Fruit fly (Drosophila melanogaster) whole organism, embryonic: ENCODE data around the gene mask.

Experiments used
- Aef1 ChIP-seq: fragments of 200-800 bp; sonication (Bioruptor generic); IDR thresholded peaks from 3 replicates; pipeline ENCODE4 v1.3.6; 2022; ENCODE audit warnings: missing biosample characterization, missing genetic modification characterization
- CG11456 ChIP-seq: fragments of 200-800 bp; sonication (Bioruptor generic); IDR thresholded peaks from 3 replicates; pipeline ENCODE4 v1.3.6; 2022; ENCODE audit warnings: missing biosample characterization, missing genetic modification characterization
- CG11560 ChIP-seq: fragments of 200-800 bp; sonication (Bioruptor generic); IDR thresholded peaks from 3 replicates; pipeline ENCODE4 v1.3.6; 2022; ENCODE audit warnings: missing biosample characterization, missing genetic modification characterization
- CG13775 ChIP-seq: fragments of 200-800 bp; sonication (Bioruptor generic); optimal IDR thresholded peaks from 3 replicates; lab custom pipeline; 2017; ENCODE audit warnings: missing biosample characterization, mild to moderate bottlenecking, missing genetic modification characterization
- CG15011 ChIP-seq: fragments of 200-800 bp; sonication (Bioruptor generic); optimal IDR thresholded peaks from 3 replicates; lab custom pipeline; 2018; ENCODE audit warnings: missing biosample characterization, mild to moderate bottlenecking, missing genetic modification characterization
- CG15601 ChIP-seq: fragments of 200-800 bp; sonication (Bioruptor generic); optimal IDR thresholded peaks from 3 replicates; lab custom pipeline; 2019; ENCODE audit warnings: missing biosample characterization, mild to moderate bottlenecking, missing genetic modification characterization, moderate library complexity
- CG16779 ChIP-seq: fragments of 200-800 bp; sonication (Bioruptor generic); IDR thresholded peaks from 2 replicates; pipeline ENCODE4 v1.3.6; 2022; ENCODE audit warnings: missing biosample characterization, missing genetic modification characterization
- CG17186 ChIP-seq: fragments of 200-800 bp; sonication (Bioruptor generic); optimal IDR thresholded peaks from 3 replicates; lab custom pipeline; 2017; ENCODE audit warnings: missing biosample characterization, missing genetic modification reagents, missing genetic modification characterization
- CG17385 ChIP-seq: fragments of 200-800 bp; sonication (Bioruptor generic); optimal IDR thresholded peaks from 3 replicates; lab custom pipeline; 2018; ENCODE audit warnings: missing biosample characterization, mild to moderate bottlenecking, missing genetic modification characterization
- CG2116 ChIP-seq: fragments of 200-800 bp; sonication (Bioruptor generic); optimal IDR thresholded peaks from 3 replicates; lab custom pipeline; 2018; ENCODE audit warnings: missing biosample characterization, mild to moderate bottlenecking, missing genetic modification characterization
- CG2129 ChIP-seq: fragments of 200-800 bp; sonication (Bioruptor generic); IDR thresholded peaks from 2 replicates; pipeline ENCODE4 v1.3.6; 2022; ENCODE audit warnings: missing biosample characterization, missing genetic modification characterization; ENCODE audit not compliant: partially characterized antibody
- CG31441 ChIP-seq: fragments of 200-800 bp; sonication (Bioruptor generic); IDR thresholded peaks from 2 replicates; pipeline ENCODE4 v1.3.6; 2022; ENCODE audit warnings: missing biosample characterization, missing genetic modification characterization
- CG6689 ChIP-seq: fragments of 200-800 bp; sonication (Bioruptor generic); IDR thresholded peaks from 2 replicates; pipeline ENCODE4 v1.3.6; 2022; ENCODE audit warnings: missing biosample characterization, missing genetic modification characterization
- CG7372 ChIP-seq: fragments of 200-800 bp; sonication (Bioruptor generic); IDR thresholded peaks from 2 replicates; pipeline ENCODE4 v1.3.6; 2022; ENCODE audit warnings: missing biosample characterization, missing genetic modification characterization
- CG9727 ChIP-seq: fragments of 200-800 bp; sonication (Bioruptor generic); optimal IDR thresholded peaks from 3 replicates; lab custom pipeline; 2017; ENCODE audit warnings: missing biosample characterization, mild to moderate bottlenecking, missing genetic modification characterization
- CkIIα-i1 ChIP-seq: fragments of 200-800 bp; sonication (Bioruptor generic); IDR thresholded peaks from 2 replicates; pipeline ENCODE4 v1.3.6; 2022; ENCODE audit warnings: missing biosample characterization, missing genetic modification characterization
- Ets65A ChIP-seq: fragments of 200-800 bp; sonication (Bioruptor generic); peaks from one replicate; lab custom pipeline; 2016; ENCODE audit warnings: missing biosample characterization, missing genetic modification characterization
- GATAe ChIP-seq: fragments of 200-800 bp; sonication (Bioruptor generic); conservative IDR thresholded peaks from 2 replicates; pipeline ENCODE4 v1.3.6; 2022; ENCODE audit warnings: missing biosample characterization, missing genetic modification characterization
- Med ChIP-seq: fragments of 200-800 bp; sonication (Bioruptor generic); peaks from one replicate; lab custom pipeline; 2016; ENCODE audit warnings: missing biosample characterization, missing genetic modification characterization, mild to moderate bottlenecking, inconsistent platforms, moderate library complexity
- Myb ChIP-seq: fragments of 200-800 bp; sonication (Bioruptor generic); optimal IDR thresholded peaks from 2 replicates; lab custom pipeline; 2016; ENCODE audit warnings: missing biosample characterization, missing genetic modification characterization
- PHDP ChIP-seq: fragments of 200-800 bp; sonication (Bioruptor generic); optimal IDR thresholded peaks from 3 replicates; lab custom pipeline; 2018; ENCODE audit warnings: missing biosample characterization, mild to moderate bottlenecking, missing genetic modification characterization, moderate library complexity
- Pdp1 ChIP-seq, 2 experiments: fragments of 200-800 bp; sonication (Bioruptor generic); optimal IDR thresholded peaks; 3 replicates each; lab custom pipeline; 2016; ENCODE audit warnings: missing biosample characterization in 2 of 2, missing genetic modification characterization in 2 of 2, mild to moderate bottlenecking in 1 of 2, moderate library complexity in 1 of 2
- Side ChIP-seq: fragments of 200-800 bp; sonication (Bioruptor generic); optimal IDR thresholded peaks from 2 replicates; lab custom pipeline; 2016; ENCODE audit warnings: missing biosample characterization, missing genetic modification characterization
- ac ChIP-seq: fragments of 200-800 bp; sonication (Bioruptor generic); optimal IDR thresholded peaks from 3 replicates; lab custom pipeline; 2017; ENCODE audit warnings: missing biosample characterization, mild to moderate bottlenecking, missing genetic modification characterization
- ash1 ChIP-seq: fragments of 200-800 bp; sonication (Bioruptor generic); optimal IDR thresholded peaks from 2 replicates; lab custom pipeline; 2018; ENCODE audit warnings: missing biosample characterization, mild to moderate bottlenecking, missing genetic modification characterization
- cwo ChIP-seq: fragments of 200-800 bp; sonication (Bioruptor generic); optimal IDR thresholded peaks from 3 replicates; lab custom pipeline; 2017; ENCODE audit warnings: missing biosample characterization, missing genetic modification characterization, mild to moderate bottlenecking, moderate library complexity, missing genetic modification reagents
- fd3F ChIP-seq: fragments of 200-800 bp; sonication (Bioruptor generic); optimal IDR thresholded peaks from 2 replicates; lab custom pipeline; 2018; ENCODE audit warnings: missing biosample characterization, mild to moderate bottlenecking, missing genetic modification characterization, moderate library complexity
- fu2 ChIP-seq: fragments of 200-800 bp; sonication (Bioruptor generic); optimal IDR thresholded peaks from 2 replicates; lab custom pipeline; 2016; ENCODE audit warnings: missing biosample characterization, missing genetic modification characterization
- gfzf ChIP-seq: fragments of 200-800 bp; sonication (Bioruptor generic); optimal IDR thresholded peaks from 2 replicates; lab custom pipeline; 2016; ENCODE audit warnings: missing biosample characterization, mild to moderate bottlenecking, missing genetic modification characterization, moderate library complexity
- gt ChIP-seq: fragments of 200-800 bp; sonication (Bioruptor generic); IDR thresholded peaks from 2 replicates; pipeline ENCODE4 v1.3.6; 2022; ENCODE audit warnings: missing biosample characterization, missing genetic modification characterization
- mam ChIP-seq: fragments of 200-800 bp; sonication (Bioruptor generic); optimal IDR thresholded peaks from 3 replicates; lab custom pipeline; 2016; ENCODE audit warnings: missing biosample characterization, missing genetic modification characterization
- nerfin-2 ChIP-seq: fragments of 200-800 bp; sonication (Bioruptor generic); IDR thresholded peaks from 2 replicates; pipeline ENCODE4 v1.3.6; 2022; ENCODE audit warnings: missing biosample characterization, missing genetic modification characterization; ENCODE audit not compliant: partially characterized antibody
- prd ChIP-seq, 3 experiments: fragments of >200 bp in 2 of 3; fragments of 200-800 bp in 1 of 3; sonication (Bioruptor generic) in 1 of 3; optimal IDR thresholded peaks in 2 of 3; IDR thresholded peaks in 1 of 3; 2 replicates in 2 of 3; 3 replicates in 1 of 3; pipeline versions ENCODE4 v1.3.6 to Lab custom; 2017 to 2022; ENCODE audit warnings: missing biosample characterization in 1 of 3, missing genetic modification characterization in 1 of 3
- ranshi ChIP-seq: fragments of 200-800 bp; sonication (Bioruptor generic); IDR thresholded peaks from 2 replicates; pipeline ENCODE4 v1.3.6; 2022; ENCODE audit warnings: missing biosample characterization, missing genetic modification characterization
- scrt ChIP-seq: fragments of 200-800 bp; sonication (Bioruptor generic); optimal IDR thresholded peaks from 2 replicates; lab custom pipeline; 2018; ENCODE audit warnings: missing biosample characterization, mild to moderate bottlenecking, missing genetic modification characterization, moderate library complexity
- sd ChIP-seq: fragments of 200-800 bp; sonication (Bioruptor generic); optimal IDR thresholded peaks from 3 replicates; lab custom pipeline; 2018; ENCODE audit warnings: missing biosample characterization, mild to moderate bottlenecking, missing genetic modification characterization, moderate library complexity
- seq ChIP-seq: fragments of 200-800 bp; sonication (Bioruptor generic); IDR thresholded peaks from 2 replicates; pipeline ENCODE4 v1.3.6; 2022; ENCODE audit warnings: missing biosample characterization, missing genetic modification characterization
- sim ChIP-seq: fragments of 200-800 bp; sonication (Bioruptor generic); IDR thresholded peaks from 2 replicates; pipeline ENCODE4 v1.3.6; 2022; ENCODE audit warnings: missing biosample characterization, missing genetic modification characterization
- slp2 ChIP-seq: fragments of 200-800 bp; sonication (Bioruptor generic); optimal IDR thresholded peaks from 2 replicates; lab custom pipeline; 2016; ENCODE audit warnings: missing biosample characterization, missing genetic modification characterization
- sug ChIP-seq: fragments of 200-800 bp; optimal IDR thresholded peaks from 2 replicates; lab custom pipeline; 2019; ENCODE audit warnings: missing biosample characterization, mild to moderate bottlenecking, missing genetic modification characterization, moderate library complexity
- tll ChIP-seq, 2 experiments: fragments of 200-800 bp in 1 of 2; fragments of >200 bp in 1 of 2; sonication (Bioruptor generic) in 1 of 2; optimal IDR thresholded peaks; 2 replicates each; lab custom pipeline; 2017 to 2019; ENCODE audit warnings: missing biosample characterization in 2 of 2, missing genetic modification characterization in 2 of 2, mild to moderate bottlenecking in 1 of 2, moderate library complexity in 1 of 2
- tx ChIP-seq: fragments of 200-800 bp; sonication (Bioruptor generic); optimal IDR thresholded peaks from 2 replicates; lab custom pipeline; 2016; ENCODE audit warnings: missing biosample characterization, missing genetic modification characterization
- unc-4 ChIP-seq: fragments of 200-800 bp; sonication (Bioruptor generic); IDR thresholded peaks from 2 replicates; pipeline ENCODE4 v1.3.6; 2022; ENCODE audit warnings: missing biosample characterization, missing genetic modification characterization; ENCODE audit not compliant: partially characterized antibody
- z ChIP-seq: fragments of 200-800 bp; sonication (Bioruptor generic); IDR thresholded peaks from 3 replicates; pipeline ENCODE4 v1.3.6; 2022; ENCODE audit warnings: missing biosample characterization, missing genetic modification characterization

The mask gene

dm6 chr3R:24274212-24274611 is 43.9 kb downstream of the mask start:
- TF ChIP-seq CG9727 (GFP tag; lab: Kevin White, UChicago) (no peak), nerfin-2 (GFP tag; lab: Robert Waterston, UW) (no peak), Ets65A (GFP tag; lab: Kevin White, UChicago) (peak; percentile 46), Med (GFP tag; lab: Kevin White, UChicago) (peak; percentile 11)
- TF ChIP-seq, all 482 proteins: peak for 2

- TF ChIP-seq cwo (GFP tag; lab: Kevin White, UChicago) (peak; percentile 96), CG17186 (GFP tag; lab: Kevin White, UChicago) (no peak), sug (tag; lab: Kevin White, UChicago) (peak; percentile 1), PHDP (no peak), tll (GFP tag; optimal IDR thresholded peaks at IDR 0.05; lab: Kevin White, UChicago) (no peak), sd (peak; percentile 9), gfzf (GFP tag; lab: Kevin White, UChicago) (no peak), Pdp1 (GFP tag; optimal IDR thresholded peaks at IDR 0.05; lab: Kevin White, UChicago) (peak in 1 of 2 experiments; percentile 44)
Observed at dm6 chr3R:24275463-24275862, 45.1 kb downstream of the mask start.

dm6 chr3R:24276104-24277008 is 46.0 kb downstream of the mask start, which contains the start of gene Orct:
Orct (plus strand) TSS chr3R:24276260.
- TF ChIP-seq sim, result peak; percentile 4; the same call in 1 of the 2 replicates
- peak; percentile 57 for TF ChIP-seq CG6689 (GFP tag; lab: Robert Waterston, UW)
- no peak for TF ChIP-seq ash1 (GFP tag; lab: Kevin White, UChicago)
- peak; percentile 78 for TF ChIP-seq CG15011 (GFP tag; lab: Kevin White, UChicago)
- peak; percentile 75 for TF ChIP-seq scrt (GFP tag; lab: Kevin White, UChicago)
- peak; percentile 73 for TF ChIP-seq CG31441 (GFP tag; lab: Robert Waterston, UW)
- no peak for TF ChIP-seq CkIIα-i1 (GFP tag; lab: Robert Waterston, UW)
- TF ChIP-seq CG7372, result peak; percentile 87
- no peak for TF ChIP-seq z (GFP tag; lab: Robert Waterston, UW)
- TF ChIP-seq slp2 (GFP tag; lab: Kevin White, UChicago), result peak; percentile 41
- TF ChIP-seq CG15601, result peak; percentile 20
- TF ChIP-seq CG11456 (GFP tag; lab: Robert Waterston, UW), result peak; percentile 69; the same call in 2 of the 3 replicates
- TF ChIP-seq CG2116, result peak; percentile 13
- peak; percentile 65 for TF ChIP-seq fu2 (GFP tag; lab: Kevin White, UChicago)
- no peak for TF ChIP-seq CG2129 (GFP tag; lab: Robert Waterston, UW)
- TF ChIP-seq CG16779 (GFP tag; lab: Robert Waterston, UW), result no peak
- TF ChIP-seq fd3F (GFP tag; lab: Kevin White, UChicago), result peak; percentile 74
- no peak for TF ChIP-seq Side
- peak; percentile 54; the same call in 2 of the 3 replicates for TF ChIP-seq Aef1 (GFP tag; lab: Robert Waterston, UW)
- peak; percentile 55 for TF ChIP-seq Myb (GFP tag; lab: Kevin White, UChicago)
- TF ChIP-seq gt (GFP tag; lab: Robert Waterston, UW), result no peak
- no peak for TF ChIP-seq prd (optimal IDR thresholded peaks at IDR 0.05; lab: Kevin White, UChicago)
- peak; percentile 65 for TF ChIP-seq prd (GFP tag; IDR thresholded peaks at IDR 0.05; lab: Robert Waterston, UW)
- TF ChIP-seq CG9727 (GFP tag; lab: Kevin White, UChicago), result peak; percentile 86
- TF ChIP-seq ac (GFP tag; lab: Kevin White, UChicago), result no peak
- TF ChIP-seq seq (GFP tag; lab: Robert Waterston, UW), result peak; percentile 63; the same call in 1 of the 2 replicates
- peak; percentile 85 for TF ChIP-seq GATAe (GFP tag; lab: Robert Waterston, UW)
- peak; percentile 51; the same call in 1 of the 3 replicates for TF ChIP-seq CG11560 (tag; lab: Robert Waterston, UW)
- peak; percentile 76 for TF ChIP-seq mam
- TF ChIP-seq CG13775, result peak; percentile 86
- peak; percentile 74 for TF ChIP-seq CG17385
- TF ChIP-seq unc-4 (GFP tag; lab: Robert Waterston, UW), result no peak
- TF ChIP-seq tx, result peak; percentile 47
- TF ChIP-seq ranshi (GFP tag; lab: Robert Waterston, UW), result peak; percentile 53; the same call in 1 of the 2 replicates
